Worm (Caenorhabditis elegans) whole organism, young adult: Measurements from ENCODE around the gene klp-11.
"Not testable (repeated sequence)": the region's sequence is repeated elsewhere in the genome, so short reads cannot be mapped to it uniquely, and the experiment has no call there.

Experiments
- B0019.2 ChIP-seq: fragments of 200-800 bp; sonication (Bioruptor generic); conservative IDR thresholded peaks from 2 replicates; pipeline ENCODE4 v1.3.6; 2022; ENCODE audit warnings: missing genetic modification reagents, missing genetic modification characterization, missing compliant biosample characterization
- D2030.7 ChIP-seq: fragments of 200-800 bp; sonication (Bioruptor generic); IDR thresholded peaks from 2 replicates; pipeline ENCODE4 v1.3.6; 2022; ENCODE audit warnings: missing genetic modification reagents, missing genetic modification characterization, missing compliant biosample characterization
- F33H1.4 ChIP-seq: fragments of 200-800 bp; sonication (Bioruptor generic); IDR thresholded peaks from 2 replicates; pipeline ENCODE4 v1.3.6; 2022; ENCODE audit warnings: missing genetic modification reagents, missing genetic modification characterization, missing compliant biosample characterization
- F57A8.1 ChIP-seq: fragments of 200-800 bp; sonication (Bioruptor generic); optimal IDR thresholded peaks from 2 replicates; lab custom pipeline; 2018; ENCODE audit warnings: mild to moderate bottlenecking, missing genetic modification characterization, moderate library complexity, missing compliant biosample characterization
- K11D2.4 ChIP-seq: fragments of 200-800 bp; sonication (Bioruptor generic); IDR thresholded peaks from 2 replicates; pipeline ENCODE4 v1.3.6; 2022; ENCODE audit warnings: missing genetic modification reagents, missing genetic modification characterization, missing compliant biosample characterization
- T07F8.4 ChIP-seq: sonication (generic microtip); optimal IDR thresholded peaks from 2 replicates; lab custom pipeline; 2016; ENCODE audit warnings: mild to moderate bottlenecking, missing genetic modification characterization, moderate library complexity, missing compliant biosample characterization
- Y53G8AR.9 ChIP-seq: fragments of 200-800 bp; sonication (Bioruptor generic); conservative IDR thresholded peaks from 2 replicates; pipeline ENCODE4 v1.3.6; 2022; ENCODE audit warnings: missing genetic modification reagents, missing genetic modification characterization, missing compliant biosample characterization
- Y79H2A.3 ChIP-seq: fragments of 200-800 bp; sonication (Bioruptor generic); conservative IDR thresholded peaks from 2 replicates; pipeline ENCODE4 v1.3.6; 2022; ENCODE audit warnings: missing genetic modification reagents, missing genetic modification characterization, missing compliant biosample characterization
- ZK185.1 ChIP-seq: sonication (generic microtip); optimal IDR thresholded peaks from 2 replicates; lab custom pipeline; 2016; ENCODE audit warnings: mild to moderate bottlenecking, missing genetic modification characterization, missing compliant biosample characterization; ENCODE audit not compliant: poor library complexity, severe bottlenecking
- aptf-3 ChIP-seq: fragments of 200-800 bp; sonication (Bioruptor generic); IDR thresholded peaks from 2 replicates; pipeline ENCODE4 v1.3.6; 2022; ENCODE audit warnings: missing genetic modification characterization, missing compliant biosample characterization
- attf-3 ChIP-seq: fragments of 200-800 bp; sonication (Bioruptor generic); conservative IDR thresholded peaks from 2 replicates; pipeline ENCODE4 v1.3.6; 2022; ENCODE audit warnings: missing genetic modification reagents, missing genetic modification characterization, missing compliant biosample characterization
- ccch-3 ChIP-seq: fragments of 200-800 bp; sonication (Bioruptor generic); optimal IDR thresholded peaks from 2 replicates; lab custom pipeline; 2018; ENCODE audit warnings: mild to moderate bottlenecking, missing genetic modification characterization, missing compliant biosample characterization
- chd-7 ChIP-seq: sonication (generic microtip); optimal IDR thresholded peaks from 2 replicates; lab custom pipeline; 2016; ENCODE audit warnings: mild to moderate bottlenecking, missing genetic modification characterization, moderate library complexity, missing compliant biosample characterization
- efl-1 ChIP-seq: fragments of 150-350 bp; optimal IDR thresholded peaks from 2 replicates; lab custom pipeline; 2014; ENCODE audit warnings: missing biosample characterization, missing genetic modification reagents, missing genetic modification characterization
- ets-4 ChIP-seq: fragments of 200-800 bp; sonication (Bioruptor generic); optimal IDR thresholded peaks from 2 replicates; lab custom pipeline; 2018; ENCODE audit warnings: mild to moderate bottlenecking, missing genetic modification characterization, missing compliant biosample characterization
- fkh-3 ChIP-seq: sonication (generic microtip); optimal IDR thresholded peaks from 2 replicates; lab custom pipeline; 2016; ENCODE audit warnings: mild to moderate bottlenecking, missing genetic modification characterization, missing compliant biosample characterization
- gei-17 ChIP-seq: fragments of 200-800 bp; sonication (Bioruptor generic); optimal IDR thresholded peaks from 2 replicates; lab custom pipeline; 2018; ENCODE audit warnings: mild to moderate bottlenecking, missing genetic modification characterization, missing compliant biosample characterization
- hmg-20 ChIP-seq: fragments of 200-800 bp; sonication (Bioruptor generic); IDR thresholded peaks from 2 replicates; pipeline ENCODE4 v1.3.6; 2022; ENCODE audit warnings: missing genetic modification reagents, missing genetic modification characterization, missing compliant biosample characterization
- hsf-1 ChIP-seq: fragments of 200-800 bp; sonication (Bioruptor generic); IDR thresholded peaks from 2 replicates; pipeline ENCODE4 v1.3.6; 2022; ENCODE audit warnings: missing genetic modification reagents, missing genetic modification characterization, missing compliant biosample characterization
- let-526 ChIP-seq: fragments of 200-800 bp; sonication (Bioruptor generic); IDR thresholded peaks from 2 replicates; pipeline ENCODE4 v1.3.6; 2022; ENCODE audit warnings: missing genetic modification reagents, missing genetic modification characterization, missing compliant biosample characterization
- lin-26 ChIP-seq: fragments of 200-800 bp; sonication (Bioruptor generic); IDR thresholded peaks from 2 replicates; pipeline ENCODE4 v1.3.6; 2022; ENCODE audit warnings: missing genetic modification reagents, missing genetic modification characterization, missing compliant biosample characterization
- lsy-27 ChIP-seq: sonication (generic microtip); optimal IDR thresholded peaks from 2 replicates; lab custom pipeline; 2017; ENCODE audit warnings: missing genetic modification characterization, mild to moderate bottlenecking, missing compliant biosample characterization, antibody characterized with exemption, missing genotype, borderline replicate concordance; ENCODE audit not compliant: insufficient read depth
- madf-3 ChIP-seq: fragments of 200-800 bp; sonication (Bioruptor generic); IDR thresholded peaks from 2 replicates; pipeline ENCODE4 v1.3.6; 2022; ENCODE audit warnings: missing genetic modification reagents, missing genetic modification characterization, missing compliant biosample characterization
- mel-28 ChIP-seq: sonication (generic microtip); optimal IDR thresholded peaks from 2 replicates; lab custom pipeline; 2016; ENCODE audit warnings: borderline replicate concordance, mild to moderate bottlenecking, missing genetic modification characterization, missing compliant biosample characterization
- mxl-1 ChIP-seq: sonication (generic microtip); optimal IDR thresholded peaks from 2 replicates; lab custom pipeline; 2016; ENCODE audit warnings: missing genetic modification characterization, missing compliant biosample characterization
- nfya-2 ChIP-seq: fragments of 200-800 bp; sonication (Bioruptor generic); IDR thresholded peaks from 2 replicates; pipeline ENCODE4 v1.3.6; 2022; ENCODE audit warnings: missing genetic modification reagents, missing genetic modification characterization, missing compliant biosample characterization
- nhr-179 ChIP-seq: sonication (generic microtip); optimal IDR thresholded peaks from 2 replicates; lab custom pipeline; 2016; ENCODE audit warnings: mild to moderate bottlenecking, missing genetic modification characterization, missing compliant biosample characterization
- nhr-27 ChIP-seq: fragments of 200-800 bp; sonication (Bioruptor generic); optimal IDR thresholded peaks from 2 replicates; lab custom pipeline; 2018; ENCODE audit warnings: mild to moderate bottlenecking, missing genetic modification characterization, moderate library complexity, missing compliant biosample characterization
- pha-4 ChIP-seq: fragments of 150-350 bp; sonication (generic microtip); optimal IDR thresholded peaks from 2 replicates; lab custom pipeline; 2014; ENCODE audit warnings: missing biosample characterization, missing genetic modification reagents, missing genetic modification characterization
- repo-1 ChIP-seq: sonication (generic microtip); optimal IDR thresholded peaks from 2 replicates; lab custom pipeline; 2017; ENCODE audit warnings: mild to moderate bottlenecking, missing genetic modification characterization, missing compliant biosample characterization
- snpc-1.1 ChIP-seq: sonication (generic microtip); optimal IDR thresholded peaks from 2 replicates; lab custom pipeline; 2017; ENCODE audit warnings: missing genetic modification characterization, mild to moderate bottlenecking, missing compliant biosample characterization, antibody characterized with exemption, moderate library complexity, missing genotype, missing genetic modification reagents; ENCODE audit not compliant: insufficient read depth
- snpc-1.3 ChIP-seq: sonication (generic microtip); optimal IDR thresholded peaks from 2 replicates; lab custom pipeline; 2017; ENCODE audit warnings: missing genetic modification characterization, mild to moderate bottlenecking, missing compliant biosample characterization, antibody characterized with exemption, moderate library complexity, missing genotype, missing genetic modification reagents; ENCODE audit not compliant: insufficient read depth
- snpc-3.4 ChIP-seq: sonication (generic microtip); optimal IDR thresholded peaks from 2 replicates; lab custom pipeline; 2017; ENCODE audit warnings: missing genetic modification characterization, mild to moderate bottlenecking, missing compliant biosample characterization, antibody characterized with exemption, moderate library complexity, missing genotype, missing genetic modification reagents
- tbx-9 ChIP-seq: sonication (generic microtip); optimal IDR thresholded peaks from 2 replicates; lab custom pipeline; 2016; ENCODE audit warnings: borderline replicate concordance, missing genetic modification characterization, inconsistent platforms, missing compliant biosample characterization
- xnd-1 ChIP-seq: sonication (generic microtip); optimal IDR thresholded peaks from 2 replicates; lab custom pipeline; 2016; ENCODE audit warnings: missing genotype, missing genetic modification reagents, missing genetic modification characterization, missing compliant biosample characterization
- ztf-22 ChIP-seq: fragments of 200-800 bp; sonication (Bioruptor generic); optimal IDR thresholded peaks from 2 replicates; lab custom pipeline; 2018; ENCODE audit warnings: mild to moderate bottlenecking, missing genetic modification characterization, moderate library complexity, missing compliant biosample characterization

Gene klp-11

DNA sequence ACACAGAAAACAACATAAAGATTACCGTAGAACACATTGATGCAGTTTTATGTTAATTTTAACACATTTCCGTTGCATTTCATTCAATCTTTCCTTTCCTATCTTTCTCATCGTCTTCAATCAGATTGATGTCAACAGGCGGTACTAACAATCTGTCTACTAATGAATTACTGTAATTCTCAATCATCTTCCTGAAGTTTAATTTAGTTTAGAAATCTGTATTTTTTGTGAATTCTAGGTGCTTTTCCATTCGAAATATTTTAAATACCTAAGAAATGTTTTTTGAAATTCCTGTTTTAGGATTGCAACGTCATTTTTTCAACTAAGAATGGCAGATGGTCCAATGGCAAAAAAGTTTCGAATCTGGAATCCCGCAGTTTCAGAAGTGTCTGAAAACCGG lies 38.1 kb downstream of the klp-11 start, which contains the start of gene F21D5.9:
F21D5.9 (plus strand) TSS at position 301 of the 400 bp plus-strand sequence.
- TF ChIP-seq chd-7 (tag; lab: Kevin White, UChicago): no peak
- no peak for TF ChIP-seq hsf-1
- no peak for TF ChIP-seq mel-28 (tag; lab: Kevin White, UChicago)
- no peak for TF ChIP-seq pha-4 (tag; lab: Kevin White, UChicago)
- TF ChIP-seq mxl-1 (tag; lab: Kevin White, UChicago): no peak
- no peak for TF ChIP-seq fkh-3
- TF ChIP-seq repo-1: no peak
- no peak for TF ChIP-seq T07F8.4 (tag; lab: Kevin White, UChicago)
- no peak for TF ChIP-seq aptf-3
- no peak for TF ChIP-seq madf-3 (GFP tag; lab: Robert Waterston, UW)
- no peak for TF ChIP-seq lin-26 (GFP tag; lab: Robert Waterston, UW)
- no peak for TF ChIP-seq ccch-3 (GFP tag; lab: Kevin White, UChicago)
- no peak for TF ChIP-seq ztf-22 (GFP tag; lab: Kevin White, UChicago)

- no peak for TF ChIP-seq snpc-1.1
- no peak for TF ChIP-seq ZK185.1
- TF ChIP-seq tbx-9 (tag; lab: Kevin White, UChicago): no peak
- TF ChIP-seq B0019.2 (GFP tag; lab: Robert Waterston, UW): no peak
- no peak for TF ChIP-seq let-526
- no peak for TF ChIP-seq snpc-3.4 (tag; lab: Kevin White, UChicago)
- TF ChIP-seq nhr-27 (tag; lab: Kevin White, UChicago): no peak
- TF ChIP-seq ccch-3 (GFP tag; lab: Kevin White, UChicago): no peak
- TF ChIP-seq snpc-1.3 (tag; lab: Kevin White, UChicago): no peak
- TF ChIP-seq nhr-179: no peak
- no peak for TF ChIP-seq K11D2.4 (GFP tag; lab: Robert Waterston, UW)
- TF ChIP-seq F33H1.4 (GFP tag; lab: Robert Waterston, UW): no peak
- TF ChIP-seq hmg-20 (GFP tag; lab: Robert Waterston, UW): no peak
- no peak for TF ChIP-seq lsy-27 (tag; lab: Kevin White, UChicago)
- TF ChIP-seq Y79H2A.3 (GFP tag; lab: Robert Waterston, UW): no peak
These were observed 39.1 kb downstream of the klp-11 start for ce11 chrIV:8722801-8723200.

- TF ChIP-seq attf-3 (GFP tag; lab: Robert Waterston, UW) (no peak), F57A8.1 (no peak), D2030.7 (GFP tag; lab: Robert Waterston, UW) (no peak), efl-1 (GFP tag; lab: Kevin White, UChicago) (no peak), gei-17 (GFP tag; lab: Kevin White, UChicago) (no peak), nfya-2 (no peak), Y53G8AR.9 (GFP tag; lab: Robert Waterston, UW) (no peak)
These were observed 43.7 kb downstream of the klp-11 start, which contains the start of gene H23L24.1 for ce11 chrIV:8718153-8718552. H23L24.1 (plus strand) TSS chrIV:8718453.

DNA sequence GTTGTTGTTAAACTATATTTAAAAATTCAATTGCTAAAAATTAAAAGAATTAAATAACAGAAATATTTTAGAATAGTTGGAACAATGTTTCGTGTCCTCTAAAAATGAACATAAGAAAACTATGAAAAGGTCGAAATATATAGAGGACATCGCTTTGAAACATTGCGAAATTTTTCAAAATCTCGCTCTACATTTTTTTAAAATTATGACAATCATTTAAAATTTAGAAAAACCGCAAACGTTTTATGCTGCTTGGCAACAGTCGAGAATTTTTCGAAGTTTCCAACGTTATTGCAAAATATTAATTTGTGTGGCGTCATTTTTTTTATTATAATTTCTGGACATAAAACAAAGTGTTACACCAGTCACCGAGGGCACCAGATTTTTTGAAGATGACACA lies 46.8 kb downstream of the klp-11 start, which contains the start of the genes parg-2 and ipla-5:
parg-2 (minus strand) TSS at position 101 of the 400 bp plus-strand sequence.
ipla-5 (plus strand) TSS at position 216 of the 400 bp plus-strand sequence.
- TF ChIP-seq F33H1.4 (GFP tag; lab: Robert Waterston, UW); ets-4 (GFP tag; lab: Kevin White, UChicago); xnd-1: not testable (repeated sequence)
- TF ChIP-seq, all 124 proteins: peak for 0; not testable (repeated sequence) for 124
